Worm (Caenorhabditis elegans) whole organism, young adult: ENCODE measurements around the gene ddx-19.

Experiments
- ceh-58 ChIP-seq: fragments of 200-800 bp; sonication (Bioruptor generic); IDR thresholded peaks from 2 replicates; pipeline ENCODE4 v1.3.6; 2022; ENCODE audit warnings: missing genetic modification characterization, missing compliant biosample characterization
- ceh-79 ChIP-seq: sonication (generic microtip); optimal IDR thresholded peaks from 2 replicates; lab custom pipeline; 2017; ENCODE audit warnings: mild to moderate bottlenecking, missing genetic modification characterization, missing compliant biosample characterization
- ceh-91 ChIP-seq: fragments of 200-800 bp; sonication (Bioruptor generic); IDR thresholded peaks from 2 replicates; pipeline ENCODE4 v1.3.6; 2022; ENCODE audit warnings: missing genetic modification reagents, missing genetic modification characterization, missing compliant biosample characterization
- efl-1 ChIP-seq: fragments of 150-350 bp; optimal IDR thresholded peaks from 2 replicates; lab custom pipeline; 2014; ENCODE audit warnings: missing biosample characterization, missing genetic modification reagents, missing genetic modification characterization
- ekl-4 ChIP-seq: fragments of 200-800 bp; sonication (Bioruptor generic); IDR thresholded peaks from 2 replicates; pipeline ENCODE4 v1.3.6; 2022; ENCODE audit warnings: missing genetic modification reagents, missing genetic modification characterization, missing compliant biosample characterization
- hsf-1 ChIP-seq: fragments of 200-800 bp; sonication (Bioruptor generic); IDR thresholded peaks from 2 replicates; pipeline ENCODE4 v1.3.6; 2022; ENCODE audit warnings: missing genetic modification reagents, missing genetic modification characterization, missing compliant biosample characterization
- lsy-27 ChIP-seq: sonication (generic microtip); optimal IDR thresholded peaks from 2 replicates; lab custom pipeline; 2017; ENCODE audit warnings: missing genetic modification characterization, mild to moderate bottlenecking, missing compliant biosample characterization, antibody characterized with exemption, missing genotype, borderline replicate concordance; ENCODE audit not compliant: insufficient read depth
- mes-4 ChIP-seq: sonication (generic microtip); optimal IDR thresholded peaks from 2 replicates; lab custom pipeline; 2016; ENCODE audit warnings: missing genotype, missing genetic modification characterization, missing compliant biosample characterization
- snpc-1.3 ChIP-seq: sonication (generic microtip); optimal IDR thresholded peaks from 2 replicates; lab custom pipeline; 2017; ENCODE audit warnings: missing genetic modification characterization, mild to moderate bottlenecking, missing compliant biosample characterization, antibody characterized with exemption, moderate library complexity, missing genotype, missing genetic modification reagents; ENCODE audit not compliant: insufficient read depth
- somi-1 ChIP-seq: fragments of 200-800 bp; sonication (Bioruptor generic); optimal IDR thresholded peaks from 2 replicates; lab custom pipeline; 2018; ENCODE audit warnings: mild to moderate bottlenecking, missing genetic modification characterization, missing compliant biosample characterization
- unc-62 ChIP-seq: fragments of 150-350 bp; optimal IDR thresholded peaks from 2 replicates; lab custom pipeline; 2014; ENCODE audit warnings: missing biosample characterization, missing genetic modification reagents, missing genetic modification characterization

DNA sequence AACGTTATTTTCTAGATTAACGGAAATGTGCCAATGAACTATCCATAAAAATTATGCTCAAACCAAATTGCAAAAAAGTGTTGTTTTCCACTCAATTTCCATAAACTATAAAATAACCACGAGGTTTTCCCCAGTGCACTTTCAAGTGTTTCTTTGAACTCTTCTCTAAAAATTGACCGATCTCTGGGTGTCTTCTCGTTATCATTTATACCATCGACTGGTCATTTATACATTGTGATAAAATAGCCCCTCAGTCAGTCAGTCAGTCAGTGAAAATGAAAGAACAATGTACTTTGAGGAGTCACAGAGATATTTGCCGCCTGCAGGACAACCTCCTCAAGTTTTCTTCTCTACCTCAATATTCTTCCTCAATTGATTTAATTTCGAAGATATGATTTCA, 38.8 kb upstream of the ddx-19 start:
- TF ChIP-seq lsy-27 (no peak), ceh-79 (tag; lab: Kevin White, UChicago) (no peak), ceh-91 (GFP tag; lab: Robert Waterston, UW) (no peak), ceh-58 (GFP tag; lab: Robert Waterston, UW) (no peak), hsf-1 (no peak), ekl-4 (GFP tag; lab: Robert Waterston, UW) (no peak), unc-62 (GFP tag; lab: Kevin White, UChicago) (no peak), snpc-1.3 (no peak), efl-1 (GFP tag; lab: Kevin White, UChicago) (no peak), mes-4 (no peak), somi-1 (GFP tag; lab: Kevin White, UChicago) (no peak)
